Worm (Caenorhabditis elegans) whole organism, L4 larva: ENCODE measurements around the gene W04E12.9.

ENCODE experiments used
- fos-1 ChIP-seq: fragments of 150-350 bp; optimal IDR thresholded peaks from 2 replicates; lab custom pipeline; 2014; ENCODE audit warnings: missing biosample characterization, missing genetic modification characterization
- nhr-28 ChIP-seq: fragments of 150-350 bp; optimal IDR thresholded peaks from 2 replicates; lab custom pipeline; 2014; ENCODE audit warnings: missing biosample characterization, missing genetic modification characterization
- pha-4 ChIP-seq, 2 experiments: fragments of 150-350 bp in 1 of 2; fragments of 200-800 bp in 1 of 2; sonication (Bioruptor generic) in 1 of 2; IDR thresholded peaks in 1 of 2; optimal IDR thresholded peaks in 1 of 2; 2 replicates each; pipeline versions ENCODE4 v1.3.6 to Lab custom; 2014 to 2022; ENCODE audit warnings: missing genetic modification characterization in 2 of 2, missing genetic modification reagents in 2 of 2, missing biosample characterization in 1 of 2, missing compliant biosample characterization in 1 of 2

ce11 chrV:19727990-19728389, 28.4 kb upstream of the W04E12.9 start:
- TF ChIP-seq nhr-28 (tag; lab: Kevin White, UChicago), result no peak
- no peak for TF ChIP-seq pha-4 (GFP tag; IDR thresholded peaks at IDR 0.05; lab: Robert Waterston, UW)
- TF ChIP-seq pha-4 (tag; optimal IDR thresholded peaks at IDR 0.05; lab: Kevin White, UChicago), result no peak
- TF ChIP-seq fos-1 (tag; lab: Kevin White, UChicago), result no peak
